Worm (Caenorhabditis elegans) whole organism, late embryonic: ENCODE data around the gene F54E12.2.

ENCODE experiments used
- ceh-31 ChIP-seq: sonication (generic microtip); optimal IDR thresholded peaks from 2 replicates; lab custom pipeline; 2016; ENCODE audit warnings: missing genetic modification characterization, missing compliant biosample characterization
- hlh-30 ChIP-seq: sonication (generic microtip); optimal IDR thresholded peaks from 2 replicates; lab custom pipeline; 2017; ENCODE audit warnings: antibody characterized with exemption, missing genetic modification characterization, missing compliant biosample characterization; ENCODE audit not compliant: insufficient read depth
- nhr-11 ChIP-seq: fragments of 150-350 bp; optimal IDR thresholded peaks from 2 replicates; lab custom pipeline; 2014; ENCODE audit warnings: missing biosample characterization, missing genetic modification characterization
- unc-3 ChIP-seq, 2 experiments: fragments of 200-800 bp in 1 of 2; sonication (Bioruptor generic) in 1 of 2; sonication (generic microtip) in 1 of 2; conservative IDR thresholded peaks in 1 of 2; optimal IDR thresholded peaks in 1 of 2; 2 replicates each; pipeline versions ENCODE4 v1.3.6 to Lab custom; 2016 to 2022; ENCODE audit warnings: missing compliant biosample characterization in 2 of 2, missing genetic modification characterization in 2 of 2, missing genetic modification reagents in 1 of 2

- no peak for TF ChIP-seq ceh-31 (tag; lab: Kevin White, UChicago)
- TF ChIP-seq nhr-11: no peak
- TF ChIP-seq unc-3 (GFP tag; conservative IDR thresholded peaks at IDR 0.05; lab: Robert Waterston, UW): no peak
- no peak for TF ChIP-seq unc-3 (tag; optimal IDR thresholded peaks at IDR 0.05; lab: Kevin White, UChicago)
- TF ChIP-seq hlh-30 (tag; lab: Kevin White, UChicago): no peak
Observed at ce11 chrIV:11319884-11320362, 17.1 kb downstream of the F54E12.2 start, which contains the start of gene B0035.18.
